Worm (Caenorhabditis elegans) whole organism, L1 larva: Measurements from ENCODE around the gene F39F10.5.

Experiments used
- ama-1 ChIP-seq: fragments of 150-350 bp; optimal IDR thresholded peaks from 2 replicates; lab custom pipeline; 2014
- egl-27 ChIP-seq, 2 experiments: fragments of 150-350 bp in 1 of 2; sonication (generic microtip); optimal IDR thresholded peaks; 3 replicates each; lab custom pipeline; 2017 to 2018; ENCODE audit warnings: missing biosample characterization in 2 of 2, missing genetic modification characterization in 2 of 2, missing genetic modification reagents in 2 of 2
- fos-1 ChIP-seq: fragments of 150-350 bp; optimal IDR thresholded peaks from 2 replicates; lab custom pipeline; 2014; ENCODE audit warnings: missing biosample characterization, missing genetic modification characterization
- lin-39 ChIP-seq: fragments of 150-350 bp; optimal IDR thresholded peaks from 2 replicates; lab custom pipeline; 2014; ENCODE audit warnings: missing biosample characterization, missing genetic modification reagents, missing genetic modification characterization
- mdl-1 ChIP-seq, 2 experiments: fragments of 150-350 bp; optimal IDR thresholded peaks; 2 replicates each; lab custom pipeline; 2014 to 2017; ENCODE audit warnings: missing biosample characterization in 2 of 2, missing genetic modification characterization in 2 of 2, inconsistent platforms in 1 of 2
- unc-62 ChIP-seq: fragments of 150-350 bp; optimal IDR thresholded peaks from 2 replicates; lab custom pipeline; 2014; ENCODE audit warnings: missing biosample characterization, missing genetic modification reagents, missing genetic modification characterization
- ztf-4 ChIP-seq: fragments of 150-350 bp; optimal IDR thresholded peaks from 2 replicates; lab custom pipeline; 2014; ENCODE audit warnings: missing biosample characterization, missing genetic modification characterization

DNA sequence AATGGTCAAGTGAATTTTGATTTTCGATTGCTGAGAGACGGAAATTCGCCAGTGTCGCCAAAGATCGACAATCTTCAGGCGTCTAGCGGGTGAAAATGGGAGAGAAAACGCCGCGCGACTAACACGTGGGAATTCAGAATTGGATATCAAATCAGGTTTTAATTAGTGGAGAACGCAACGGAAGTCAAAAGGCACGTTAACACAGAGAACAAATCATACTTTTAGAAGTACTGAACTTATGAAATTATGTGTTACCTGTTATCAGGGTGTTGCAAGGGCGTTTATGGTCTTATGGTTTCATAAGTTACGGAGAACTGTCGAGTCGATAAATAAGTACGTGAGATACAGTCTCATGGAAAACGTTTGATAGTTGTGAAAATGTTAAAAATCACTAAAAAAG, 42.2 kb downstream of the F39F10.5 start:
- no peak for TF ChIP-seq unc-62 (GFP tag; lab: Kevin White, UChicago)
- no peak for TF ChIP-seq ztf-4 (tag; lab: Kevin White, UChicago)
- no peak for TF ChIP-seq fos-1 (tag; lab: Kevin White, UChicago)
- TF ChIP-seq lin-39 (tag; lab: Kevin White, UChicago): no peak
- TF ChIP-seq ama-1 (lab: Kevin White, UChicago): no peak
- peak in 1 of 2 experiments; percentile 36 for TF ChIP-seq mdl-1 (tag; optimal IDR thresholded peaks at IDR 0.05; lab: Kevin White, UChicago)
- no peak for TF ChIP-seq egl-27 (tag; optimal IDR thresholded peaks at IDR 0.05; lab: Kevin White, UChicago)
